Fruit fly (Drosophila melanogaster) whole organism, prepupa: ENCODE measurements around the gene sni.

Experiments used
- Blimp-1 ChIP-seq: fragments of 200-800 bp; sonication (Bioruptor generic); optimal IDR thresholded peaks from 3 replicates; lab custom pipeline; 2017; ENCODE audit warnings: missing biosample characterization, missing genetic modification characterization, mild to moderate bottlenecking, moderate library complexity, missing genetic modification reagents
- CG10631 ChIP-seq: fragments of 200-800 bp; sonication (Bioruptor generic); optimal IDR thresholded peaks from 2 replicates; lab custom pipeline; 2016; ENCODE audit warnings: missing biosample characterization, missing genetic modification characterization
- CG11294 ChIP-seq: fragments of 200-800 bp; sonication (Bioruptor generic); IDR thresholded peaks from 2 replicates; pipeline ENCODE4 v1.3.6; 2022; ENCODE audit warnings: missing biosample characterization, missing genetic modification characterization
- CG11762 ChIP-seq: fragments of 200-800 bp; sonication (Bioruptor generic); optimal IDR thresholded peaks from 3 replicates; lab custom pipeline; 2016; ENCODE audit warnings: missing biosample characterization, missing genetic modification characterization; ENCODE audit not compliant: insufficient read depth
- CG15336 ChIP-seq: fragments of 200-800 bp; sonication (Bioruptor generic); IDR thresholded peaks from 2 replicates; pipeline ENCODE4 v1.3.6; 2022; ENCODE audit warnings: missing biosample characterization, missing genetic modification characterization
- CG1621 ChIP-seq: fragments of 200-800 bp; sonication (Bioruptor generic); optimal IDR thresholded peaks from 3 replicates; lab custom pipeline; 2018; ENCODE audit warnings: missing biosample characterization, mild to moderate bottlenecking, missing genetic modification characterization
- CG16779 ChIP-seq: fragments of 200-800 bp; sonication (Bioruptor generic); optimal IDR thresholded peaks from 3 replicates; lab custom pipeline; 2017; ENCODE audit warnings: missing biosample characterization, mild to moderate bottlenecking, missing genetic modification characterization
- CG3032 ChIP-seq: fragments of 200-800 bp; optimal IDR thresholded peaks from 2 replicates; lab custom pipeline; 2019; ENCODE audit warnings: missing biosample characterization, mild to moderate bottlenecking, missing genetic modification characterization, moderate library complexity
- CG32006 ChIP-seq: fragments of 200-800 bp; sonication (Bioruptor generic); optimal IDR thresholded peaks from 3 replicates; lab custom pipeline; 2017; ENCODE audit warnings: missing biosample characterization, mild to moderate bottlenecking, missing genetic modification characterization
- CG34406 ChIP-seq: fragments of 200-800 bp; sonication (Bioruptor generic); optimal IDR thresholded peaks from 3 replicates; lab custom pipeline; 2016; ENCODE audit warnings: missing biosample characterization, missing genetic modification characterization
- CG3919 ChIP-seq: fragments of 200-800 bp; sonication (Bioruptor generic); optimal IDR thresholded peaks from 3 replicates; lab custom pipeline; 2016; ENCODE audit warnings: missing biosample characterization, missing genetic modification characterization
- CG4318 ChIP-seq: fragments of 200-800 bp; sonication (Bioruptor generic); optimal IDR thresholded peaks from 3 replicates; lab custom pipeline; 2017; ENCODE audit warnings: missing biosample characterization, mild to moderate bottlenecking, missing genetic modification characterization
- CG6163 ChIP-seq: fragments of 200-800 bp; sonication (Bioruptor generic); IDR thresholded peaks from 3 replicates; pipeline ENCODE4 v1.3.6; 2022; ENCODE audit warnings: missing biosample characterization, missing genetic modification characterization
- CG6276 ChIP-seq: fragments of 200-800 bp; sonication (Bioruptor generic); optimal IDR thresholded peaks from 2 replicates; lab custom pipeline; 2017; ENCODE audit warnings: missing biosample characterization, mild to moderate bottlenecking, missing genetic modification characterization
- CG6792 ChIP-seq: fragments of 200-800 bp; sonication (Bioruptor generic); optimal IDR thresholded peaks from 3 replicates; lab custom pipeline; 2016; ENCODE audit warnings: missing biosample characterization, missing genetic modification characterization
- CG6854 ChIP-seq: fragments of 200-800 bp; sonication (Bioruptor generic); optimal IDR thresholded peaks from 2 replicates; lab custom pipeline; 2017; ENCODE audit warnings: missing biosample characterization, mild to moderate bottlenecking, missing genetic modification characterization
- CG8119 ChIP-seq: fragments of 200-800 bp; sonication (Bioruptor generic); IDR thresholded peaks from 3 replicates; pipeline ENCODE4 v1.3.6; 2022; ENCODE audit warnings: missing biosample characterization, missing genetic modification characterization
- CG8632 ChIP-seq: fragments of 200-800 bp; sonication (Bioruptor generic); optimal IDR thresholded peaks from 3 replicates; lab custom pipeline; 2016; ENCODE audit warnings: missing biosample characterization, missing genetic modification characterization
- CG9139 ChIP-seq: fragments of 200-800 bp; sonication (Bioruptor generic); optimal IDR thresholded peaks from 3 replicates; lab custom pipeline; 2017; ENCODE audit warnings: missing biosample characterization, mild to moderate bottlenecking, missing genetic modification characterization
- Eip75B ChIP-seq: fragments of 200-800 bp; sonication (Bioruptor generic); optimal IDR thresholded peaks from 3 replicates; lab custom pipeline; 2016; ENCODE audit warnings: missing biosample characterization, missing genetic modification characterization
- Eip93F ChIP-seq: fragments of 200-800 bp; sonication (Bioruptor generic); optimal IDR thresholded peaks from 2 replicates; lab custom pipeline; 2016; ENCODE audit warnings: missing biosample characterization, mild to moderate bottlenecking, missing genetic modification characterization
- Ets21C ChIP-seq: fragments of 200-800 bp; sonication (Bioruptor generic); optimal IDR thresholded peaks from 3 replicates; lab custom pipeline; 2016; ENCODE audit warnings: missing biosample characterization, missing genetic modification characterization
- Ets96B ChIP-seq: fragments of 200-800 bp; optimal IDR thresholded peaks from 2 replicates; lab custom pipeline; 2019; ENCODE audit warnings: missing biosample characterization, mild to moderate bottlenecking, missing genetic modification characterization, moderate library complexity
- Gug ChIP-seq: fragments of 200-800 bp; sonication (Bioruptor generic); IDR thresholded peaks from 2 replicates; pipeline ENCODE4 v1.3.6; 2022; ENCODE audit warnings: missing biosample characterization, missing genetic modification characterization
- Hr38 ChIP-seq: sonication (Bioruptor generic); optimal IDR thresholded peaks from 2 replicates; lab custom pipeline; 2016; ENCODE audit warnings: missing biosample characterization, missing genetic modification characterization
- Hr39 ChIP-seq: fragments of 200-800 bp; sonication (Bioruptor generic); optimal IDR thresholded peaks from 2 replicates; lab custom pipeline; 2016; ENCODE audit warnings: missing biosample characterization, missing genetic modification characterization
- Hr4 ChIP-seq: fragments of 200-800 bp; sonication (Bioruptor generic); optimal IDR thresholded peaks from 3 replicates; lab custom pipeline; 2016; ENCODE audit warnings: missing biosample characterization, missing genetic modification characterization
- Lpt ChIP-seq: fragments of 200-800 bp; sonication (Bioruptor generic); optimal IDR thresholded peaks from 3 replicates; lab custom pipeline; 2016; ENCODE audit warnings: missing biosample characterization, missing genetic modification characterization
- Met ChIP-seq: fragments of 200-800 bp; sonication (Bioruptor generic); optimal IDR thresholded peaks from 3 replicates; lab custom pipeline; 2016; ENCODE audit warnings: missing biosample characterization, missing genetic modification characterization
- OdsH ChIP-seq: fragments of 200-800 bp; sonication (Bioruptor generic); optimal IDR thresholded peaks from 3 replicates; lab custom pipeline; 2016; ENCODE audit warnings: missing biosample characterization, missing genetic modification characterization
- Smox ChIP-seq: fragments of 200-800 bp; sonication (Bioruptor generic); optimal IDR thresholded peaks from 3 replicates; lab custom pipeline; 2016; ENCODE audit warnings: missing biosample characterization, missing genetic modification characterization
- Sox14 ChIP-seq: fragments of 200-800 bp; sonication (Bioruptor generic); optimal IDR thresholded peaks from 3 replicates; lab custom pipeline; 2016; ENCODE audit warnings: missing biosample characterization, missing genetic modification characterization
- Sox15 ChIP-seq: fragments of 200-800 bp; sonication (Bioruptor generic); optimal IDR thresholded peaks from 3 replicates; lab custom pipeline; 2016; ENCODE audit warnings: missing biosample characterization, missing genetic modification characterization
- achi ChIP-seq: fragments of 200-800 bp; sonication (Bioruptor generic); optimal IDR thresholded peaks from 3 replicates; lab custom pipeline; 2016; ENCODE audit warnings: missing biosample characterization, missing genetic modification characterization
- acj6 ChIP-seq: fragments of 200-800 bp; sonication (Bioruptor generic); optimal IDR thresholded peaks from 3 replicates; lab custom pipeline; 2016; ENCODE audit warnings: missing biosample characterization, missing genetic modification characterization
- cyc ChIP-seq: fragments of 200-800 bp; sonication (Bioruptor generic); optimal IDR thresholded peaks from 3 replicates; lab custom pipeline; 2016; ENCODE audit warnings: missing biosample characterization, missing genetic modification characterization
- dac ChIP-seq: fragments of 200-800 bp; sonication (Bioruptor generic); optimal IDR thresholded peaks from 2 replicates; lab custom pipeline; 2017; ENCODE audit warnings: missing biosample characterization, mild to moderate bottlenecking, missing genetic modification characterization
- dsx ChIP-seq: fragments of 200-800 bp; optimal IDR thresholded peaks from 3 replicates; lab custom pipeline; 2019; ENCODE audit warnings: missing biosample characterization, mild to moderate bottlenecking, missing genetic modification characterization, moderate library complexity; ENCODE audit not compliant: poor library complexity, severe bottlenecking
- eg ChIP-seq: fragments of 200-800 bp; sonication (Bioruptor generic); IDR thresholded peaks from 3 replicates; pipeline ENCODE4 v1.3.6; 2022; ENCODE audit warnings: missing biosample characterization, missing genetic modification characterization
- esn ChIP-seq: fragments of 200-800 bp; sonication (Bioruptor generic); optimal IDR thresholded peaks from 2 replicates; lab custom pipeline; 2016; ENCODE audit warnings: missing biosample characterization, mild to moderate bottlenecking, missing genetic modification characterization, moderate library complexity
- fd59A ChIP-seq: fragments of 200-800 bp; sonication (Bioruptor generic); optimal IDR thresholded peaks from 2 replicates; lab custom pipeline; 2017; ENCODE audit warnings: missing biosample characterization, mild to moderate bottlenecking, missing genetic modification characterization, missing genetic modification reagents
- fd85E ChIP-seq: fragments of 200-800 bp; sonication (Bioruptor generic); optimal IDR thresholded peaks from 3 replicates; lab custom pipeline; 2016; ENCODE audit warnings: missing biosample characterization, missing genetic modification characterization
- fkh ChIP-seq: fragments of 200-800 bp; sonication (Bioruptor generic); optimal IDR thresholded peaks from 3 replicates; lab custom pipeline; 2017; ENCODE audit warnings: missing biosample characterization, mild to moderate bottlenecking, missing genetic modification characterization, moderate library complexity
- lz ChIP-seq: fragments of 200-800 bp; sonication (Bioruptor generic); optimal IDR thresholded peaks from 3 replicates; lab custom pipeline; 2016; ENCODE audit warnings: missing biosample characterization, missing genetic modification characterization
- net ChIP-seq: fragments of 200-800 bp; sonication (Bioruptor generic); optimal IDR thresholded peaks from 3 replicates; lab custom pipeline; 2016; ENCODE audit warnings: missing biosample characterization, missing genetic modification characterization
- pdm3 ChIP-seq: fragments of 200-800 bp; sonication (Bioruptor generic); optimal IDR thresholded peaks from 3 replicates; lab custom pipeline; 2016; ENCODE audit warnings: missing biosample characterization, missing genetic modification characterization
- spab ChIP-seq: fragments of 200-800 bp; sonication (Bioruptor generic); optimal IDR thresholded peaks from 2 replicates; lab custom pipeline; 2017; ENCODE audit warnings: missing biosample characterization, mild to moderate bottlenecking, missing genetic modification characterization, missing genetic modification reagents
- ss ChIP-seq, 2 experiments: fragments of 200-800 bp; sonication (Bioruptor generic); optimal IDR thresholded peaks; 2 replicates in 1 of 2; 3 replicates in 1 of 2; lab custom pipeline; 2017 to 2018; ENCODE audit warnings: mild to moderate bottlenecking in 2 of 2, missing biosample characterization in 2 of 2, missing genetic modification characterization in 2 of 2, moderate library complexity in 1 of 2
- svp ChIP-seq: fragments of 200-800 bp; sonication (Bioruptor generic); peaks from one replicate; lab custom pipeline; 2016; ENCODE audit warnings: missing biosample characterization, missing genetic modification characterization
- topi ChIP-seq: fragments of 200-800 bp; sonication (Bioruptor generic); optimal IDR thresholded peaks from 3 replicates; lab custom pipeline; 2016; ENCODE audit warnings: missing biosample characterization, missing genetic modification characterization
- vri ChIP-seq: fragments of 200-800 bp; sonication (Bioruptor generic); optimal IDR thresholded peaks from 3 replicates; lab custom pipeline; 2016; ENCODE audit warnings: missing biosample characterization, mild to moderate bottlenecking, missing genetic modification characterization

The sni gene

dm6 chrX:8202724-8203362 is 41.0 kb downstream of the sni start:
- TF ChIP-seq esn (GFP tag; lab: Kevin White, UChicago) (peak; percentile 24), CG11294 (peak; percentile 47; the same call in 1 of the 2 replicates), CG4318 (no peak), Sox14 (GFP tag; lab: Kevin White, UChicago) (peak; percentile 10), fd59A (GFP tag; lab: Kevin White, UChicago) (no peak), ss (GFP tag; optimal IDR thresholded peaks at IDR 0.05; lab: Kevin White, UChicago) (peak in 1 of 2 experiments; percentile 12), CG15336 (GFP tag; lab: Robert Waterston, UW) (peak; percentile 43), Lpt (GFP tag; lab: Kevin White, UChicago) (no peak), OdsH (GFP tag; lab: Kevin White, UChicago) (peak; percentile 27), Gug (GFP tag; lab: Robert Waterston, UW) (peak; percentile 39; the same call in 1 of the 2 replicates), CG6276 (GFP tag; lab: Kevin White, UChicago) (peak; percentile 35), CG10631 (GFP tag; lab: Kevin White, UChicago) (peak; percentile 17), Met (GFP tag; lab: Kevin White, UChicago) (peak; percentile 40), Ets21C (no peak), Hr38 (GFP tag; lab: Kevin White, UChicago) (no peak), CG3919 (peak; percentile 35), topi (GFP tag; lab: Kevin White, UChicago) (peak; percentile 26), Eip93F (GFP tag; lab: Kevin White, UChicago) (no peak), pdm3 (GFP tag; lab: Kevin White, UChicago) (peak; percentile 44), CG34406 (GFP tag; lab: Kevin White, UChicago) (no peak), CG1621 (tag; lab: Kevin White, UChicago) (no peak), CG9139 (GFP tag; lab: Kevin White, UChicago) (peak; percentile 5), acj6 (GFP tag; lab: Kevin White, UChicago) (peak; percentile 5), vri (GFP tag; lab: Kevin White, UChicago) (no peak), CG32006 (GFP tag; lab: Kevin White, UChicago) (peak; percentile 53), net (peak; percentile 1), Eip75B (GFP tag; lab: Kevin White, UChicago) (peak; percentile 6), CG6792 (GFP tag; lab: Kevin White, UChicago) (peak; percentile 34), svp (peak; percentile 66), CG11762 (GFP tag; lab: Kevin White, UChicago) (no peak), lz (peak; percentile 21), Blimp-1 (GFP tag; lab: Kevin White, UChicago) (no peak), cyc (GFP tag; lab: Kevin White, UChicago) (no peak), dac (GFP tag; lab: Kevin White, UChicago) (no peak), eg (peak; percentile 35; the same call in 1 of the 3 replicates), Hr39 (peak; percentile 11), Ets96B (tag; lab: Kevin White, UChicago) (peak; percentile 19), CG8119 (peak; percentile 46; the same call in 2 of the 3 replicates), Smox (GFP tag; lab: Kevin White, UChicago) (no peak), Hr4 (peak; percentile 32), CG3032 (tag; lab: Kevin White, UChicago) (no peak), Sox15 (GFP tag; lab: Kevin White, UChicago) (no peak), dsx (GFP tag; lab: Kevin White, UChicago) (no peak), CG8632 (GFP tag; lab: Kevin White, UChicago) (no peak), fd85E (GFP tag; lab: Kevin White, UChicago) (no peak), spab (GFP tag; lab: Kevin White, UChicago) (no peak), fkh (GFP tag; lab: Kevin White, UChicago) (no peak), achi (peak; percentile 18), CG6163 (GFP tag; lab: Robert Waterston, UW) (0 out of 3 replicates have a peak, but pooled peaks have one; percentile 26), CG6854 (GFP tag; lab: Kevin White, UChicago) (no peak), CG16779 (tag; lab: Kevin White, UChicago) (no peak)
